Worm (Caenorhabditis elegans) whole organism, young adult: ENCODE measurements around the gene pgl-2.

ENCODE experiments used
- ceh-100 ChIP-seq: fragments of 200-800 bp; sonication (Bioruptor generic); IDR thresholded peaks from 2 replicates; pipeline ENCODE4 v1.3.6; 2022; ENCODE audit warnings: missing genetic modification reagents, missing genetic modification characterization, missing compliant biosample characterization
- dpff-1 ChIP-seq: sonication (generic microtip); optimal IDR thresholded peaks from 2 replicates; lab custom pipeline; 2017; ENCODE audit warnings: mild to moderate bottlenecking, missing genetic modification characterization, missing compliant biosample characterization
- nhr-90 ChIP-seq: sonication (generic microtip); optimal IDR thresholded peaks from 2 replicates; lab custom pipeline; 2016; ENCODE audit warnings: missing genotype, mild to moderate bottlenecking, missing genetic modification characterization, missing compliant biosample characterization

DNA sequence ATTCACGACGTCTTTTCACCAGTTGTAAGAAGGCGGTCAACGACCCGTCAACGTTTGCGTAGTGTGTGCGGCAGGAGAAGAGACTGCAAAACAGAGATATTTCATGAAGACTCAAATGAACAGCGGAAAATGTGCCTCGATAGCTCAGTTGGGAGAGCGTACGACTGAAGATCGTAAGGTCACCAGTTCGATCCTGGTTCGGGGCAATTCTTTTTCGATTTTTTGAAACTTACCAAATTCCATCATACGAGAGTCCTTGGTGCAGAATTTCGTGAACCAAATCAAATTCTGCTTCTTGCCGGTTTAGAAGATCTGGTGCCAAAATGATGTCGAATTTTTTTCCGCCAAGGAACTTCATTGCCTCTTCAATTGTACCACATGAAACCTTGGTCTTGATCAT is 22.3 kb downstream of the pgl-2 start:
- TF ChIP-seq nhr-90 (tag; lab: Kevin White, UChicago) (peak; percentile 43), ceh-100 (GFP tag; lab: Robert Waterston, UW) (no peak), dpff-1 (tag; lab: Kevin White, UChicago) (no peak)
